Worm (Caenorhabditis elegans) whole organism, L2 larva: ENCODE results near the gene srsx-10.

Source experiments
- F13H6.1 ChIP-seq: sonication (generic microtip); optimal IDR thresholded peaks from 2 replicates; lab custom pipeline; 2016; ENCODE audit warnings: missing genetic modification characterization, missing compliant biosample characterization
- R02D3.7 ChIP-seq: fragments of 150-350 bp; optimal IDR thresholded peaks from 2 replicates; lab custom pipeline; 2014; ENCODE audit warnings: missing biosample characterization, missing genetic modification characterization
- Y55F3AM.14 ChIP-seq: fragments of 200-800 bp; sonication (Bioruptor generic); optimal IDR thresholded peaks from 2 replicates; lab custom pipeline; 2018; ENCODE audit warnings: mild to moderate bottlenecking, missing genetic modification characterization, missing compliant biosample characterization
- alr-1 ChIP-seq: fragments of 150-350 bp; optimal IDR thresholded peaks from 2 replicates; lab custom pipeline; 2014; ENCODE audit warnings: missing biosample characterization, missing genetic modification characterization
- ama-1 ChIP-seq: fragments of 150-350 bp; optimal IDR thresholded peaks from 2 replicates; lab custom pipeline; 2018; ENCODE audit warnings: inconsistent platforms
- blmp-1 ChIP-seq: sonication (generic microtip); optimal IDR thresholded peaks from 2 replicates; lab custom pipeline; 2017; ENCODE audit warnings: missing genetic modification characterization, mild to moderate bottlenecking, missing compliant biosample characterization, antibody characterized with exemption, moderate library complexity; ENCODE audit not compliant: insufficient read depth
- ceh-82 ChIP-seq: fragments of 150-350 bp; optimal IDR thresholded peaks from 2 replicates; lab custom pipeline; 2014; ENCODE audit warnings: missing biosample characterization, missing genetic modification characterization
- dmd-4 ChIP-seq: sonication (generic microtip); optimal IDR thresholded peaks from 2 replicates; lab custom pipeline; 2017; ENCODE audit warnings: missing biosample characterization, missing genetic modification characterization
- elt-3 ChIP-seq: sonication (generic microtip); optimal IDR thresholded peaks from 2 replicates; lab custom pipeline; 2017; ENCODE audit warnings: missing biosample characterization, missing genetic modification characterization
- fos-1 ChIP-seq: fragments of 150-350 bp; optimal IDR thresholded peaks from 2 replicates; lab custom pipeline; 2014; ENCODE audit warnings: missing biosample characterization, missing genetic modification characterization
- lin-11 ChIP-seq: fragments of 150-350 bp; sonication (generic microtip); optimal IDR thresholded peaks from 2 replicates; lab custom pipeline; 2014; ENCODE audit warnings: missing biosample characterization, missing genetic modification characterization, inconsistent platforms, mixed read lengths
- lin-39 ChIP-seq: fragments of 150-350 bp; optimal IDR thresholded peaks from 2 replicates; lab custom pipeline; 2014; ENCODE audit warnings: missing biosample characterization, missing genetic modification reagents, missing genetic modification characterization
- mab-5 ChIP-seq: fragments of 150-350 bp; optimal IDR thresholded peaks from 2 replicates; lab custom pipeline; 2014; ENCODE audit warnings: missing biosample characterization, missing genetic modification characterization
- mbf-1 ChIP-seq: sonication (generic microtip); optimal IDR thresholded peaks from 2 replicates; lab custom pipeline; 2017; ENCODE audit warnings: missing biosample characterization, missing genetic modification characterization
- mdl-1 ChIP-seq, 2 experiments: fragments of 150-350 bp in 1 of 2; sonication (generic microtip) in 1 of 2; optimal IDR thresholded peaks; 2 replicates each; lab custom pipeline; 2017; ENCODE audit warnings: missing biosample characterization in 2 of 2, missing genetic modification characterization in 2 of 2
- nhr-10 ChIP-seq: sonication (generic microtip); optimal IDR thresholded peaks from 2 replicates; lab custom pipeline; 2017; ENCODE audit warnings: missing biosample characterization, missing genetic modification characterization
- nhr-11 ChIP-seq: fragments of 150-350 bp; optimal IDR thresholded peaks from 2 replicates; lab custom pipeline; 2014; ENCODE audit warnings: missing biosample characterization, missing genetic modification characterization
- nhr-129 ChIP-seq: fragments of 150-350 bp; optimal IDR thresholded peaks from 2 replicates; lab custom pipeline; 2014; ENCODE audit warnings: missing biosample characterization, missing genetic modification characterization
- nhr-21 ChIP-seq: fragments of 150-350 bp; optimal IDR thresholded peaks from 2 replicates; lab custom pipeline; 2014; ENCODE audit warnings: missing biosample characterization, missing genetic modification characterization
- nhr-23 ChIP-seq: fragments of 150-350 bp; optimal IDR thresholded peaks from 2 replicates; lab custom pipeline; 2014; ENCODE audit warnings: missing biosample characterization, missing genetic modification reagents, missing genetic modification characterization
- nhr-25 ChIP-seq: fragments of 150-350 bp; sonication (generic microtip); optimal IDR thresholded peaks from 3 replicates; lab custom pipeline; 2014; ENCODE audit warnings: missing biosample characterization, missing genetic modification characterization
- nhr-6 ChIP-seq: fragments of 150-350 bp; optimal IDR thresholded peaks from 2 replicates; lab custom pipeline; 2014; ENCODE audit warnings: missing biosample characterization, missing genetic modification characterization
- nhr-77 ChIP-seq: fragments of 150-350 bp; optimal IDR thresholded peaks from 2 replicates; lab custom pipeline; 2014; ENCODE audit warnings: missing biosample characterization, missing genetic modification characterization
- peb-1 ChIP-seq: fragments of 150-350 bp; optimal IDR thresholded peaks from 2 replicates; lab custom pipeline; 2014; ENCODE audit warnings: missing biosample characterization, missing genetic modification characterization
- sem-4 ChIP-seq: fragments of 150-350 bp; optimal IDR thresholded peaks from 2 replicates; lab custom pipeline; 2014; ENCODE audit warnings: missing biosample characterization, missing genetic modification reagents, missing genetic modification characterization
- skn-1 ChIP-seq: sonication (generic microtip); optimal IDR thresholded peaks from 2 replicates; lab custom pipeline; 2017; ENCODE audit warnings: missing biosample characterization, missing genetic modification characterization
- sma-3 ChIP-seq: sonication (generic microtip); optimal IDR thresholded peaks from 2 replicates; lab custom pipeline; 2016; ENCODE audit warnings: missing genetic modification reagents, missing genetic modification characterization, missing compliant biosample characterization
- sma-9 ChIP-seq, 2 experiments: fragments of 150-350 bp in 1 of 2; sonication (generic microtip) in 1 of 2; optimal IDR thresholded peaks; 2 replicates each; lab custom pipeline; 2014 to 2016; ENCODE audit warnings: missing genetic modification characterization in 2 of 2, mild to moderate bottlenecking in 1 of 2, missing biosample characterization in 1 of 2, missing compliant biosample characterization in 1 of 2, missing genetic modification reagents in 1 of 2, moderate library complexity in 1 of 2
- unc-39 ChIP-seq: fragments of 150-350 bp; optimal IDR thresholded peaks from 2 replicates; lab custom pipeline; 2014; ENCODE audit warnings: missing biosample characterization, missing genetic modification characterization
- unc-55 ChIP-seq: fragments of 150-350 bp; sonication (generic microtip); optimal IDR thresholded peaks from 3 replicates; lab custom pipeline; 2014; ENCODE audit warnings: missing biosample characterization, missing genetic modification reagents, missing genetic modification characterization
- zag-1 ChIP-seq: fragments of 150-350 bp; optimal IDR thresholded peaks from 2 replicates; lab custom pipeline; 2014; ENCODE audit warnings: missing biosample characterization, missing genetic modification characterization
- ztf-1 ChIP-seq: fragments of 200-800 bp; sonication (Bioruptor generic); conservative IDR thresholded peaks from 2 replicates; pipeline ENCODE4 v1.3.6; 2022; ENCODE audit warnings: missing genetic modification characterization, missing compliant biosample characterization
- ztf-11 ChIP-seq: sonication (generic microtip); optimal IDR thresholded peaks from 2 replicates; lab custom pipeline; 2017; ENCODE audit warnings: missing biosample characterization, missing genetic modification characterization
- ztf-4 ChIP-seq: fragments of 150-350 bp; optimal IDR thresholded peaks from 2 replicates; lab custom pipeline; 2014; ENCODE audit warnings: missing biosample characterization, missing genetic modification characterization

Gene srsx-10

DNA sequence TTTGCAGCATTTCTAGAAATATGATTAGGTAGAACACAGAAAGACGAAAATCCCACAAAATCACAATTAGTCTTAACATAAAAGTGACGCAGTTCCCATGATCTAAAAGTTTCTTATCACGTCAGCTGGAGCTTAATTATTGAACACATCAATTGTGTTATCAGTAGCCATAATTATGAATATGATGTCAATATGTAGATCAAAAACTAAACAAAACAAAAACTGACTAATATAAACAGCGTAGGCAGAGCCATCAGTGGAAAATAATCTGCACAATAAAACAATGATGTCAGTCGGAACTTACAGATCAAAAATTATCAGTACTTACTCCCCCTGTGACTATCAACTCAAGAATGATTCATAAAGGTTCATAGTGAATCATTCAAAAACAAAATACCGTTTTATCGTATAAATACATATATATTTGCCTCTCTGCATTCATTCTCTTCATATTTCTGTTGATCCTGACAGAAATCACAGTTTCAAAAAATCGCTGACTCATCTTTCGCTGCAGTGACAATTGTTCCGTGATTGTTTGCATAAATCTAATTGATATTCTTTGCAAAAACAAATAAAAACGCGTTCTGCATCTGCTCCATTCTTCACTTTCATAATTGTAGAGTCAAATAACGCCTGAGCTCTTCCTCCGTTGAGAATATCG is 37.7 kb upstream of the srsx-10 start, which contains the start of gene srr-6:
Gene srr-6, plus strand, starts transcription at position 611 of the 661 bp plus-strand sequence.
- TF ChIP-seq fos-1 (peak; percentile 71), sma-3 (GFP tag; lab: Kevin White, UChicago) (no peak)

DNA sequence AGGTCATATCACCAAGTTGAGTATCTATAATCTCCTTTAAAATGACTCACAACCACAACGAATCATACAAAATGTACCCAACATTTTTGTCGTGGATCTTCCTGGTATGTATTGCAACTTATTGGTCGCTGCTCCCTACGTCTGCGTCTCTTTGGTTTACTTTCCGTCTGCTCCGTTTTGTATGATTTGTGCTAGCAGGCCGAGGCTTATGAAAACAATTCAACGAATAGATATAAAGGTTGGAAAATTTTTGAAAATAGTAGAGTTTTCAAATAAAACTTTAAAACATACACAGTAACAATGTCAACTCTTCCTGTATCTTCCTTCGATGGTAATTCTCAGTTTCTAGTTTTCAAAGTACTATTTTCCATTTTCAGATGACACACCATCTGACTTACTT is 26.8 kb upstream of the srsx-10 start, which contains the start of gene srr-8:
Gene srr-8, plus strand, starts transcription at position 301 of the 400 bp plus-strand sequence.
- no peak for TF ChIP-seq lin-11 (tag; lab: Kevin White, UChicago)
- no peak for TF ChIP-seq Y55F3AM.14
- TF ChIP-seq dmd-4 (tag; lab: Kevin White, UChicago), result no peak
- TF ChIP-seq unc-55 (GFP tag; lab: Kevin White, UChicago), result no peak
- no peak for TF ChIP-seq ama-1 (lab: Kevin White, UChicago)
- no peak for TF ChIP-seq nhr-10 (tag; lab: Kevin White, UChicago)
- no peak for TF ChIP-seq ztf-1

DNA sequence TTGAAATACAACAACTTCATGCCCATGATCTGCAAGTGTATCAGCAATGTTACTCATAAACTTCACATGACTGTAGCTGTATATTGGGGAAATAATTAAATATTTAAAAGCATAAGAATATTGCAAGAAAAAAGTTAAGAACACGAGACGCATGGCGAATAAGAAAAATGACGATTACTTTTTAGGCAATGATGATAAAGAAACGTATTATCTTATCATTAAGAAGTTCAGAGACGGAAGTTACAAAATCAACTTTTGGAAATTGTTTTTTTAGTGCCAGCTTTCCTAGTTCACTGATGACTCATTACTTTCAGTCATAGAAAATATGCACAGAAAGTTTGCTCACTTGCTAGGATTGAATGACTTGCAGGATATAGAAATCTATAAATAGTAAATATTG is 25.8 kb upstream of the srsx-10 start, which contains the start of gene ugt-7:
Gene ugt-7, minus strand, starts transcription at position 161 of the 400 bp plus-strand sequence.
- TF ChIP-seq sma-9 (GFP tag; optimal IDR thresholded peaks at IDR 0.05; lab: Kevin White, UChicago) (no peak), sma-9 (tag; optimal IDR thresholded peaks at IDR 0.05; lab: Kevin White, UChicago) (no peak), fos-1 (peak; percentile 66), nhr-129 (tag; lab: Kevin White, UChicago) (no peak), nhr-77 (tag; lab: Kevin White, UChicago) (no peak)

DNA sequence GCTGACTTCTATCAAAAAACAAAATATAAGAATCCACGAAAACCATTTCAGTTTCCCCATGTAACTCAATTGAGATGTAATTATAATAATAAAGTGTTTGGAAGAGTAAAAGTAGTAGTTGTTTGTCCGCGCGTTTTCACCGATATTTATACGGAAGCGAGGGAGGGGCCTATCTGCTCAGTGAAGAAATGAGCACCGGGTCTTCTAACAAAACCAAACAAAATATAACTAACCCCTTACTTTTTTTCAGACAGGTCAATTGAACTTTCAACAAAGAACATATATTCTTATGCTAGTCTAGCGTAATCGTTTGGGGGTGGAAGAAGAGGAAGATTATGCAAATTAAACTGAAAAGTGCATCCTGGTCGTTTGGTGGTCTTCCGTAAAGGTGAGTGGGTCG is 20.6 kb upstream of the srsx-10 start, which contains the start of gene ncx-9:
Gene ncx-9, minus strand, starts transcription at position 101 of the 400 bp plus-strand sequence.
- TF ChIP-seq unc-39 (no peak), F13H6.1 (tag; lab: Kevin White, UChicago) (no peak), alr-1 (tag; lab: Kevin White, UChicago) (no peak), nhr-129 (tag; lab: Kevin White, UChicago) (no peak), sem-4 (tag; lab: Kevin White, UChicago) (no peak), lin-11 (tag; lab: Kevin White, UChicago) (no peak), dmd-4 (tag; lab: Kevin White, UChicago) (no peak), nhr-21 (no peak)

DNA sequence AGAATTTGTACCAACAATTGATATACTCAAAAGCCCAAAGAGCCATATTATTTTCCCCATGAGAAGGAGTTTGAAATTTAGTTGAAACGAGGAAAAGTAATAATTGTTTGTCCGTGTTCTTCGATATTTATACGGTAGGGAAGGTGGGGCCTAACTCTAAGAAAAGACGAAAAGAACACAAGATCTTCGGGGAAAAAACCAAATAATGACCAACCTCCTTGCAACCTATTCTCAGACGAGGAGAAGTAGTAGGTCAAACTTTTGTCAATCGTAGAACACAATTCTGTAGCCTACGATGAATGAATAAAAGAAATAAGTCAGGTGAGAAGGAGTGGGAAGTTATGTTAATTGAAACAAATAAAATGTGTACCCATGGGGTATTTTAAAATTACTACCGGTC is 12.5 kb upstream of the srsx-10 start, which contains the start of gene ncx-8:
Gene ncx-8, minus strand, starts transcription at position 101 of the 400 bp plus-strand sequence.
- TF ChIP-seq sma-9 (GFP tag; optimal IDR thresholded peaks at IDR 0.05; lab: Kevin White, UChicago) (no peak), sma-9 (tag; optimal IDR thresholded peaks at IDR 0.05; lab: Kevin White, UChicago) (no peak), mbf-1 (tag; lab: Kevin White, UChicago) (no peak), nhr-25 (no peak), sem-4 (tag; lab: Kevin White, UChicago) (no peak), mab-5 (no peak), alr-1 (tag; lab: Kevin White, UChicago) (no peak), nhr-11 (no peak), F13H6.1 (tag; lab: Kevin White, UChicago) (no peak), nhr-6 (tag; lab: Kevin White, UChicago) (no peak), skn-1 (tag; lab: Kevin White, UChicago) (no peak), blmp-1 (tag; lab: Kevin White, UChicago) (no peak), ztf-1 (no peak), peb-1 (tag; lab: Kevin White, UChicago) (no peak), nhr-23 (tag; lab: Kevin White, UChicago) (no peak), unc-55 (GFP tag; lab: Kevin White, UChicago) (no peak), sma-3 (GFP tag; lab: Kevin White, UChicago) (no peak), nhr-21 (no peak), lin-39 (tag; lab: Kevin White, UChicago) (no peak)
- TF ChIP-seq, all 48 proteins: peak for 0

DNA sequence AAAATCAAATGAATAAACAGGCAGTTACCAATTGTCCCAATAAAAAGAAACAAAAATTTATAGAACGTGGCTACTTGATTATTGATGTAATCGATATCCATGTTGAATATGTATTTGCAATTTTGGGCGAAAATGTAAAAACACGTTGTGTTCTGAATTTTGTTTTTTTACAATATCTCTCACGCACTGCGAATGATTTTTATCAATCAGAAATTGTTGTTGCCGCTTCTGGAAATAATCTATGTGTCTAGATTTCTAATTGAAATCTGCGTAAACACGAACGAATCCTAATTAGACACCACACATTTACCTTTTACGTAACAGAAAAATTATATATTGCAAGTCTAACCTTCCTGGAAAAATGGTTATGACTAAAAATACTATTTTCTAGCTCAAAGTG is 8.5 kb upstream of the srsx-10 start, which contains the start of gene srsx-13:
Gene srsx-13, minus strand, starts transcription at position 101 of the 400 bp plus-strand sequence.
- TF ChIP-seq ztf-11 (tag; lab: Kevin White, UChicago) (no peak), mdl-1 (tag; optimal IDR thresholded peaks at IDR 0.05; lab: Kevin White, UChicago) (no peak), zag-1 (tag; lab: Kevin White, UChicago) (no peak), elt-3 (tag; lab: Kevin White, UChicago) (no peak), ztf-4 (no peak), ceh-82 (tag; lab: Kevin White, UChicago) (no peak), unc-39 (no peak), R02D3.7 (tag; lab: Kevin White, UChicago) (no peak), unc-55 (GFP tag; lab: Kevin White, UChicago) (no peak), nhr-21 (no peak), Y55F3AM.14 (no peak), blmp-1 (tag; lab: Kevin White, UChicago) (no peak)
